Worm (Caenorhabditis elegans): Measurements from ENCODE around the gene sre-39.
A peak's percentile ranks its signal among the peaks of the same experiment; 100 is the strongest.

- TF ChIP-seq zfp-2 (tag; optimal IDR thresholded peaks at IDR 0.05) (no peak), sdz-12 (GFP tag; optimal IDR thresholded peaks at IDR 0.05) (no peak), lin-39 (tag; optimal IDR thresholded peaks at IDR 0.05) (no peak), ceh-20 (GFP tag; IDR thresholded peaks at IDR 0.05) (no peak), aha-1 (tag) (peak; percentile 0), ceh-28 (tag; optimal IDR thresholded peaks at IDR 0.05) (no peak), hlh-30 (tag; optimal IDR thresholded peaks at IDR 0.05; ENCODE audit: insufficient read depth) (no peak), mep-1 (tag; optimal IDR thresholded peaks at IDR 0.05) (no peak), saeg-2 (GFP tag; IDR thresholded peaks at IDR 0.05) (no peak), nhr-77 (tag; optimal IDR thresholded peaks at IDR 0.05) (no peak)
These were observed 19.5 kb upstream of the sre-39 start, which contains the start of gene fut-5 for ce11 chrII:4667572-4667971.
